Fruit fly (Drosophila melanogaster): Measurements from ENCODE around the gene dmt.

dmt gene

DNA sequence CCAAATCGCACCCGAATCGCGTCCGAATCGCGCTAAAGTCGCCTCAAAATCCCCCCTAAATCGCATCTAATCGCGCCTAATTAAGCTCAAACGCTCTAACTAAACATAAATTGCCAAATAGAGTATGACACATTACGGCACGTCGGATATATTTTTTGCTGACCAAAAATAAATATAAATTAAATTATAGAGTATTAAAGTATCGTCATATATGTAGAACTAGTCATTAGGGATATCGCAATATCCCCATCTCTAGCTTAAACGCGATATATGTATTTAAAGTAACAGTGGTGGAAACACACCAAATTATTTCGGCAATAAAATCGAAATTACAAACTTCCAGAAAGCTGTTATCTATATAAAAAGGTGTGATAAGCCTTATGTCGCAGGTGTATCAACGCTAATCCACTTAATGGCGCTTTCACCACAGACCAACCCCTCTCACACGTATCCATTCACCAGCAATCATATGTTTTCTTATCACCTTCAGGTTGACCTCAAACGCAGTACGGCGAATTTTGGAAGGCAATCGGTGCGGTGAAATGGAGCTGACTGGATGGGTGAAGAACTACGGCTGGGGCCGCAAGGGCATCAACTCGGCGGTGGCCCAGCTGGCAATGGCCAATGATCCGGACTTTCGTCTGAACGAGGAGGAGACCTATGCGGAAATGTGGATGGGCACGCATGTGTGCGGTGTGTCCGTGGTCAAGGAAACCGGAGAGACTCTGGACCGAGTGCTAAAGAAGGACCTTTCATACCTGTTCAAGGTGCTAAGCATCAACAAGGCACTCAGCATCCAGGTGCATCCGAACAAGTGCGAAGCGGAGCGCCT, 48.6 kb downstream of the dmt start, which contains the start of gene Mpi (continued):
- TF ChIP-seq Nf-YB (GFP tag; optimal IDR thresholded peaks at IDR 0.05) (no peak), YL-1 (GFP tag; optimal IDR thresholded peaks at IDR 0.05) (peak; percentile 88), CG42726 (GFP tag; IDR thresholded peaks at IDR 0.05; ENCODE audit: partially characterized antibody) (no peak), CG2199 (GFP tag; IDR thresholded peaks at IDR 0.05) (no peak), CG14014 (GFP tag; IDR thresholded peaks at IDR 0.05) (0 out of 2 replicates have a peak, but pooled peaks have one; percentile 22), CG10565 (GFP tag; optimal IDR thresholded peaks at IDR 0.05) (no peak), Hand (GFP tag; optimal IDR thresholded peaks at IDR 0.05) (peak; percentile 21), CG6254 (GFP tag; optimal IDR thresholded peaks at IDR 0.05) (no peak), CG8089 (GFP tag; optimal IDR thresholded peaks at IDR 0.05) (no peak), CG17328 (GFP tag; IDR thresholded peaks at IDR 0.05) (0 out of 2 replicates have a peak, but pooled peaks have one; percentile 12), CG4854 (GFP tag; optimal IDR thresholded peaks at IDR 0.05) (no peak), insv (GFP tag; optimal IDR thresholded peaks at IDR 0.05) (no peak), CG12942 (GFP tag; optimal IDR thresholded peaks at IDR 0.05) (peak; percentile 29), dysf (GFP tag; IDR thresholded peaks at IDR 0.05) (peak; percentile 17; the same call in 1 of the 3 replicates), fd64A (GFP tag; optimal IDR thresholded peaks at IDR 0.05) (no peak), CG18619 (GFP tag; optimal IDR thresholded peaks at IDR 0.05) (no peak), lbe (GFP tag; optimal IDR thresholded peaks at IDR 0.05) (peak; percentile 51), Sox102F (GFP tag; optimal IDR thresholded peaks at IDR 0.05) (no peak), lola (GFP tag; optimal IDR thresholded peaks at IDR 0.05) (peak in 1 of 3 experiments; percentile 44), nerfin-2 (GFP tag; IDR thresholded peaks at IDR 0.05; ENCODE audit: partially characterized antibody) (peak; percentile 31; the same call in 1 of the 2 replicates), GATAe (GFP tag; conservative IDR thresholded peaks at IDR 0.05) (no peak), ara (GFP tag; IDR thresholded peaks at IDR 0.05) (no peak), sens (GFP tag) (peak; percentile 81), peb (GFP tag; IDR thresholded peaks at IDR 0.05) (no peak), Sin3A (optimal IDR thresholded peaks at IDR 0.05) (no peak), eyg (GFP tag; optimal IDR thresholded peaks at IDR 0.05) (no peak), CG5953 (GFP tag; IDR thresholded peaks at IDR 0.05) (no peak), CG2889 (GFP tag; IDR thresholded peaks at IDR 0.05) (no peak), CG6689 (GFP tag; IDR thresholded peaks at IDR 0.05) (no peak), CG11504 (tag; optimal IDR thresholded peaks at IDR 0.05) (no peak), Rx (GFP tag; IDR thresholded peaks at IDR 0.05) (no peak), salm (tag; optimal IDR thresholded peaks at IDR 0.05) (peak; percentile 41), sr (GFP tag; IDR thresholded peaks at IDR 0.05) (0 out of 3 replicates have a peak, but pooled peaks have one; percentile 7), NfI (GFP tag; optimal IDR thresholded peaks at IDR 0.05) (no peak), Antp (GFP tag; optimal IDR thresholded peaks at IDR 0.05) (no peak), crol (GFP tag; IDR thresholded peaks at IDR 0.05) (no peak), Nf-YA (GFP tag; IDR thresholded peaks at IDR 0.05) (no peak), fu2 (GFP tag; optimal IDR thresholded peaks at IDR 0.05) (no peak), CG11456 (GFP tag; IDR thresholded peaks at IDR 0.05) (no peak), Xrp1 (GFP tag; IDR thresholded peaks at IDR 0.05) (peak; percentile 49; the same call in 1 of the 2 replicates), cas (GFP tag; IDR thresholded peaks at IDR 0.05) (no peak), otp (GFP tag; IDR thresholded peaks at IDR 0.05) (no peak), crc (GFP tag; optimal IDR thresholded peaks at IDR 0.05) (no peak), CG2116 (GFP tag; optimal IDR thresholded peaks at IDR 0.05) (peak; percentile 66), HLH3B (GFP tag; IDR thresholded peaks at IDR 0.05) (no peak), sc (optimal IDR thresholded peaks at IDR 0.05) (no peak), sc (GFP tag; optimal IDR thresholded peaks at IDR 0.05) (no peak), CG6791 (GFP tag; IDR thresholded peaks at IDR 0.05; ENCODE audit: partially characterized antibody) (no peak), ssp (GFP tag; IDR thresholded peaks at IDR 0.05) (peak; percentile 16; the same call in 1 of the 2 replicates), ash1 (GFP tag; optimal IDR thresholded peaks at IDR 0.05) (no peak)
